Worm (Caenorhabditis elegans): ENCODE data around the gene F28A12.10.

- TF ChIP-seq him-1 (tag; optimal IDR thresholded peaks at IDR 0.05) (no peak), dao-5 (tag; optimal IDR thresholded peaks at IDR 0.05) (no peak)
These were observed 34.9 kb downstream of the F28A12.10 start, which contains the start of gene F41E6.15 for ce11 chrV:8602638-8603037.

All from whole organism, L4/young adult.